Fruit fly (Drosophila melanogaster) whole organism, wandering third instar larva: Measurements from ENCODE around the gene Mocs1.

Source experiments
- CG32264 ChIP-seq: fragments of 200-800 bp; sonication (Bioruptor generic); optimal IDR thresholded peaks from 2 replicates; lab custom pipeline; 2016; ENCODE audit warnings: missing biosample characterization, missing genetic modification characterization
- CG9705 ChIP-seq: fragments of 200-800 bp; sonication (Bioruptor generic); optimal IDR thresholded peaks from 2 replicates; lab custom pipeline; 2018; ENCODE audit warnings: missing biosample characterization, mild to moderate bottlenecking, missing genetic modification characterization
- CrebA ChIP-seq: fragments of 200-800 bp; sonication (Bioruptor generic); optimal IDR thresholded peaks from 2 replicates; lab custom pipeline; 2016; ENCODE audit warnings: missing biosample characterization, mild to moderate bottlenecking, missing genetic modification characterization, borderline replicate concordance
- Dfd ChIP-seq: fragments of >200 bp; optimal IDR thresholded peaks from 2 replicates; lab custom pipeline; 2017; ENCODE audit warnings: missing biosample characterization, missing genetic modification characterization
- Dif ChIP-seq: fragments of 200-275, 200-300 bp; sonication (Bioruptor generic); optimal IDR thresholded peaks from 2 replicates; lab custom pipeline; 2018; ENCODE audit warnings: missing biosample characterization, missing genetic modification characterization; ENCODE audit not compliant: partially characterized antibody
- GATAd ChIP-seq: sonication (Bioruptor generic); optimal IDR thresholded peaks from 2 replicates; lab custom pipeline; 2016; ENCODE audit warnings: missing biosample characterization, missing genetic modification characterization
- HLH106 ChIP-seq: fragments of 200-800 bp; optimal IDR thresholded peaks from 3 replicates; lab custom pipeline; 2019; ENCODE audit warnings: missing biosample characterization, mild to moderate bottlenecking, missing genetic modification characterization, moderate library complexity
- Hnf4 ChIP-seq: fragments of 200-800 bp; sonication (Bioruptor generic); optimal IDR thresholded peaks from 2 replicates; lab custom pipeline; 2016; ENCODE audit warnings: missing biosample characterization, mild to moderate bottlenecking, missing genetic modification characterization
- Hr78 ChIP-seq: fragments of >200 bp; optimal IDR thresholded peaks from 2 replicates; lab custom pipeline; 2017; ENCODE audit warnings: missing biosample characterization, missing genetic modification characterization
- Hr83 ChIP-seq: fragments of 200-300 bp; sonication (Bioruptor generic); optimal IDR thresholded peaks from 2 replicates; lab custom pipeline; 2016; ENCODE audit warnings: missing biosample characterization, mild to moderate bottlenecking, missing genetic modification characterization, moderate library complexity; ENCODE audit not compliant: poor library complexity, severe bottlenecking
- Jra ChIP-seq: sonication (Bioruptor generic); optimal IDR thresholded peaks from 2 replicates; lab custom pipeline; 2016; ENCODE audit warnings: missing biosample characterization, missing genetic modification characterization
- Mio ChIP-seq: sonication (Bioruptor generic); optimal IDR thresholded peaks from 2 replicates; lab custom pipeline; 2016; ENCODE audit warnings: missing biosample characterization, missing genetic modification characterization
- N ChIP-seq: fragments of >200 bp; optimal IDR thresholded peaks from 2 replicates; lab custom pipeline; 2018; ENCODE audit warnings: missing biosample characterization, missing external identifiers, missing genetic modification characterization
- OdsH ChIP-seq: fragments of 200-800 bp; sonication (Bioruptor generic); optimal IDR thresholded peaks from 2 replicates; lab custom pipeline; 2016; ENCODE audit warnings: missing biosample characterization, mild to moderate bottlenecking, missing genetic modification characterization
- Rel ChIP-seq, 2 experiments: fragments of 200-800 bp; sonication (Bioruptor generic) in 1 of 2; optimal IDR thresholded peaks; 2 replicates in 1 of 2; 3 replicates in 1 of 2; lab custom pipeline; 2016 to 2019; ENCODE audit warnings: mild to moderate bottlenecking in 2 of 2, missing biosample characterization in 2 of 2, missing genetic modification characterization in 2 of 2, moderate library complexity in 1 of 2
- Sp1 ChIP-seq: fragments of 200-800 bp; sonication (Bioruptor generic); optimal IDR thresholded peaks from 3 replicates; lab custom pipeline; 2019; ENCODE audit warnings: missing biosample characterization, mild to moderate bottlenecking, missing genetic modification characterization, moderate library complexity
- Vsx2 ChIP-seq: fragments of 200-300, 225-300 bp; sonication (Bioruptor generic); optimal IDR thresholded peaks from 2 replicates; lab custom pipeline; 2018; ENCODE audit warnings: missing biosample characterization, missing genetic modification characterization; ENCODE audit not compliant: partially characterized antibody
- br ChIP-seq: fragments of 200-800 bp; sonication (Bioruptor generic); optimal IDR thresholded peaks from 2 replicates; lab custom pipeline; 2016; ENCODE audit warnings: missing biosample characterization, missing genetic modification characterization
- brk ChIP-seq: fragments of 200-800 bp; sonication (Bioruptor generic); optimal IDR thresholded peaks from 2 replicates; lab custom pipeline; 2016; ENCODE audit warnings: missing biosample characterization, mild to moderate bottlenecking, missing genetic modification characterization
- dl ChIP-seq, 2 experiments: fragments of 175-275, 200-275 bp in 1 of 2; fragments of 200-275 bp in 1 of 2; sonication (Bioruptor generic); optimal IDR thresholded peaks; lab custom pipeline; 2018; ENCODE audit warnings: mild to moderate bottlenecking in 2 of 2, missing biosample characterization in 2 of 2, missing genetic modification characterization in 2 of 2, moderate library complexity in 2 of 2; ENCODE audit not compliant: partially characterized antibody in 2 of 2, insufficient read depth in 1 of 2
- dmrt93B ChIP-seq: fragments of 200-800 bp; sonication (Bioruptor generic); optimal IDR thresholded peaks from 2 replicates; lab custom pipeline; 2018; ENCODE audit warnings: missing biosample characterization, mild to moderate bottlenecking, missing genetic modification characterization
- dsf ChIP-seq: sonication (Bioruptor generic); optimal IDR thresholded peaks from 2 replicates; lab custom pipeline; 2016; ENCODE audit warnings: missing biosample characterization, missing genetic modification characterization, borderline replicate concordance
- ey ChIP-seq: fragments of 200-800 bp; sonication (Bioruptor generic); optimal IDR thresholded peaks from 2 replicates; lab custom pipeline; 2016; ENCODE audit warnings: missing biosample characterization, missing genetic modification characterization
- foxo ChIP-seq, 2 experiments: fragments of 200-800 bp; sonication (Bioruptor generic); optimal IDR thresholded peaks; 2 replicates in 1 of 2; 3 replicates in 1 of 2; lab custom pipeline; 2016 to 2017; ENCODE audit warnings: missing biosample characterization in 2 of 2, missing genetic modification characterization in 2 of 2
- h ChIP-seq: fragments of 200-800 bp; sonication (Bioruptor generic); optimal IDR thresholded peaks from 3 replicates; lab custom pipeline; 2016; ENCODE audit warnings: missing biosample characterization, mild to moderate bottlenecking, missing genetic modification characterization
- jim ChIP-seq: fragments of 175-275, 200-325 bp; sonication (Bioruptor generic); optimal IDR thresholded peaks from 2 replicates; lab custom pipeline; 2016; ENCODE audit warnings: missing biosample characterization, mild to moderate bottlenecking, missing genetic modification characterization
- lola ChIP-seq: fragments of >200 bp; optimal IDR thresholded peaks from 2 replicates; lab custom pipeline; 2017; ENCODE audit warnings: missing biosample characterization, missing genetic modification characterization
- pan ChIP-seq: fragments of >200 bp; optimal IDR thresholded peaks from 2 replicates; lab custom pipeline; 2017
- psq ChIP-seq: fragments of 200-800 bp; sonication (Bioruptor generic); optimal IDR thresholded peaks from 3 replicates; lab custom pipeline; 2017; ENCODE audit warnings: missing biosample characterization, mild to moderate bottlenecking, missing genetic modification characterization, moderate library complexity
- rgr ChIP-seq: fragments of 200-800 bp; sonication (Bioruptor generic); optimal IDR thresholded peaks from 3 replicates; lab custom pipeline; 2016; ENCODE audit warnings: missing biosample characterization, mild to moderate bottlenecking, missing genetic modification characterization
- sage ChIP-seq: fragments of 200-800 bp; sonication (Bioruptor generic); optimal IDR thresholded peaks from 2 replicates; lab custom pipeline; 2016; ENCODE audit warnings: missing biosample characterization, mild to moderate bottlenecking, missing genetic modification characterization
- sv ChIP-seq: fragments of 200-800 bp; sonication (Bioruptor generic); optimal IDR thresholded peaks from 3 replicates; lab custom pipeline; 2016; ENCODE audit warnings: missing biosample characterization, missing genetic modification characterization
- woc ChIP-seq: sonication (Bioruptor generic); optimal IDR thresholded peaks from 2 replicates; lab custom pipeline; 2016; ENCODE audit warnings: missing biosample characterization, mild to moderate bottlenecking, missing genetic modification characterization

Mocs1 gene

dm6 chr3L:11117733-11118132 is 47.4 kb downstream of the Mocs1 start:
- TF ChIP-seq lola (GFP tag; lab: Kevin White, UChicago) (no peak), CG9705 (GFP tag; lab: Kevin White, UChicago) (no peak), CG32264 (GFP tag; lab: Kevin White, UChicago) (no peak)

- TF ChIP-seq sv (GFP tag; lab: Kevin White, UChicago) (peak; percentile 34), Mio (GFP tag; lab: Kevin White, UChicago) (no peak), dl (GFP tag; optimal IDR thresholded peaks at IDR 0.05; lab: Kevin White, UChicago; ENCODE audit: insufficient read depth in 1 of 2, partially characterized antibody in 2 of 2) (peak in 1 of 2 experiments; percentile 51), Hr83 (peak; percentile 1), OdsH (GFP tag; lab: Kevin White, UChicago) (peak; percentile 28), Dif (GFP tag; lab: Kevin White, UChicago) (peak; percentile 69), lola (GFP tag; lab: Kevin White, UChicago) (no peak), Sp1 (GFP tag; lab: Kevin White, UChicago) (peak; percentile 16), sage (peak; percentile 33), h (GFP tag; lab: Kevin White, UChicago) (peak; percentile 43), rgr (GFP tag; lab: Kevin White, UChicago) (peak; percentile 27), Hnf4 (GFP tag; lab: Kevin White, UChicago) (peak; percentile 11), psq (GFP tag; lab: Kevin White, UChicago) (peak; percentile 46), N (GFP tag; lab: Kevin White, UChicago) (no peak), dsf (GFP tag; lab: Kevin White, UChicago) (no peak), Jra (GFP tag; lab: Kevin White, UChicago) (peak; percentile 6), foxo (GFP tag; optimal IDR thresholded peaks at IDR 0.05; lab: Kevin White, UChicago) (peak in 1 of 2 experiments; percentile 25), CG9705 (GFP tag; lab: Kevin White, UChicago) (peak; percentile 23), CG32264 (GFP tag; lab: Kevin White, UChicago) (no peak)
Measured at dm6 chr3L:11118627-11119395, 48.5 kb downstream of the Mocs1 start.

dm6 chr3L:11119396-11119900 is 49.1 kb downstream of the Mocs1 start:
- TF ChIP-seq rgr (GFP tag; lab: Kevin White, UChicago) (no peak), psq (GFP tag; lab: Kevin White, UChicago) (peak; percentile 41), HLH106 (tag; lab: Kevin White, UChicago) (peak; percentile 30), Vsx2 (GFP tag; lab: Kevin White, UChicago) (no peak), ey (GFP tag; lab: Kevin White, UChicago) (peak; percentile 18), dmrt93B (GFP tag; lab: Kevin White, UChicago) (peak; percentile 6), jim (peak; percentile 42), Hr78 (GFP tag; lab: Kevin White, UChicago) (no peak)

- TF ChIP-seq Hr83 (no peak), Vsx2 (GFP tag; lab: Kevin White, UChicago) (no peak), Dif (GFP tag; lab: Kevin White, UChicago) (no peak), pan (lab: Kevin White, UChicago) (no peak), dsf (GFP tag; lab: Kevin White, UChicago) (no peak), br (GFP tag; lab: Kevin White, UChicago) (no peak), foxo (GFP tag; optimal IDR thresholded peaks at IDR 0.05; lab: Kevin White, UChicago) (no peak), GATAd (no peak), rgr (GFP tag; lab: Kevin White, UChicago) (no peak), psq (GFP tag; lab: Kevin White, UChicago) (peak; percentile 18), Mio (GFP tag; lab: Kevin White, UChicago) (no peak), HLH106 (tag; lab: Kevin White, UChicago) (no peak), woc (no peak), dl (GFP tag; optimal IDR thresholded peaks at IDR 0.05; lab: Kevin White, UChicago; ENCODE audit: insufficient read depth in 1 of 2, partially characterized antibody in 2 of 2) (no peak), h (GFP tag; lab: Kevin White, UChicago) (peak; percentile 34), Dfd (no peak), sv (GFP tag; lab: Kevin White, UChicago) (peak; percentile 3), CG9705 (GFP tag; lab: Kevin White, UChicago) (no peak), Rel (GFP tag; optimal IDR thresholded peaks at IDR 0.05; lab: Kevin White, UChicago) (no peak), Rel (tag; optimal IDR thresholded peaks at IDR 0.05; lab: Kevin White, UChicago) (no peak), brk (GFP tag; lab: Kevin White, UChicago) (no peak), CrebA (GFP tag; lab: Kevin White, UChicago) (no peak), ey (GFP tag; lab: Kevin White, UChicago) (no peak), OdsH (GFP tag; lab: Kevin White, UChicago) (no peak), jim (peak; percentile 12), Hnf4 (GFP tag; lab: Kevin White, UChicago) (no peak), Hr78 (GFP tag; lab: Kevin White, UChicago) (no peak), N (GFP tag; lab: Kevin White, UChicago) (peak; percentile 82)
- TF ChIP-seq, all 38 proteins: peak for 5
Measured at dm6 chr3L:11119901-11120418, 49.6 kb downstream of the Mocs1 start.
